Fruit fly (Drosophila melanogaster) Kc167 (cell line): ENCODE data around the gene Brms1.

Experiments used
- Myc ChIP-seq: fragments of >200 bp; optimal IDR thresholded peaks from 2 replicates; lab custom pipeline; 2017; ENCODE audit warnings: missing external identifiers
- Sin3A ChIP-seq: fragments of >200 bp; optimal IDR thresholded peaks from 2 replicates; lab custom pipeline; 2018; ENCODE audit warnings: missing external identifiers
- h ChIP-seq: fragments of >200 bp; optimal IDR thresholded peaks from 3 replicates; lab custom pipeline; 2018; ENCODE audit warnings: missing external identifiers
- insv ChIP-seq: fragments of >200 bp; optimal IDR thresholded peaks from 3 replicates; lab custom pipeline; 2018; ENCODE audit warnings: missing external identifiers
- psq ChIP-seq: fragments of >200 bp; optimal IDR thresholded peaks from 2 replicates; lab custom pipeline; 2017; ENCODE audit warnings: missing external identifiers
- ttk ChIP-seq: sonication (Bioruptor generic); optimal IDR thresholded peaks from 2 replicates; lab custom pipeline; 2017; ENCODE audit warnings: missing external identifiers

The Brms1 gene

dm6 chrX:12897150-12897549 is 12.3 kb downstream of the Brms1 start, which contains the start of gene Pde9:
Pde9 (minus strand) TSS chrX:12897327.
- TF ChIP-seq psq (lab: Kevin White, UChicago), result no peak

dm6 chrX:12896393-12896792 is 13.0 kb downstream of the Brms1 start:
- TF ChIP-seq Sin3A (lab: Kevin White, UChicago), result no peak
- TF ChIP-seq Myc (lab: Kevin White, UChicago), result no peak
- TF ChIP-seq h (lab: Kevin White, UChicago), result no peak
- no peak for TF ChIP-seq psq (lab: Kevin White, UChicago)
- TF ChIP-seq insv (lab: Kevin White, UChicago), result no peak
- TF ChIP-seq ttk, result no peak

dm6 chrX:12895114-12895723 is 14.2 kb downstream of the Brms1 start:
- TF ChIP-seq h (lab: Kevin White, UChicago), result no peak
- TF ChIP-seq psq (lab: Kevin White, UChicago), result no peak
- no peak for TF ChIP-seq Sin3A (lab: Kevin White, UChicago)
- TF ChIP-seq Myc (lab: Kevin White, UChicago), result no peak
- TF ChIP-seq insv (lab: Kevin White, UChicago), result no peak
- TF ChIP-seq ttk, result no peak

dm6 chrX:12893969-12894368 is 15.5 kb downstream of the Brms1 start:
- TF ChIP-seq psq (lab: Kevin White, UChicago), result no peak
- TF ChIP-seq Sin3A (lab: Kevin White, UChicago), result no peak
- no peak for TF ChIP-seq insv (lab: Kevin White, UChicago)
- no peak for TF ChIP-seq ttk
- no peak for TF ChIP-seq Myc (lab: Kevin White, UChicago)
- TF ChIP-seq h (lab: Kevin White, UChicago), result no peak

- no peak for TF ChIP-seq Myc (lab: Kevin White, UChicago)
- TF ChIP-seq Sin3A (lab: Kevin White, UChicago), result no peak
- TF ChIP-seq insv (lab: Kevin White, UChicago), result no peak
- TF ChIP-seq ttk, result no peak
- TF ChIP-seq h (lab: Kevin White, UChicago), result no peak
- no peak for TF ChIP-seq psq (lab: Kevin White, UChicago)
Measured at dm6 chrX:12891322-12892159, 17.9 kb downstream of the Brms1 start.

- TF ChIP-seq h (lab: Kevin White, UChicago) (no peak), Sin3A (lab: Kevin White, UChicago) (no peak), insv (lab: Kevin White, UChicago) (no peak), ttk (no peak), psq (lab: Kevin White, UChicago) (no peak), Myc (lab: Kevin White, UChicago) (no peak)
Measured at dm6 chrX:12890826-12891175, 18.6 kb downstream of the Brms1 start.

dm6 chrX:12890166-12890825 is 19.1 kb downstream of the Brms1 start:
- TF ChIP-seq psq (lab: Kevin White, UChicago) (no peak), Sin3A (lab: Kevin White, UChicago) (no peak)

dm6 chrX:12889075-12889474 is 20.3 kb downstream of the Brms1 start:
- TF ChIP-seq psq (lab: Kevin White, UChicago) (no peak), Myc (lab: Kevin White, UChicago) (no peak), Sin3A (lab: Kevin White, UChicago) (no peak), h (lab: Kevin White, UChicago) (no peak), insv (lab: Kevin White, UChicago) (no peak), ttk (no peak)

- no peak for TF ChIP-seq h (lab: Kevin White, UChicago)
- TF ChIP-seq psq (lab: Kevin White, UChicago), result no peak
- no peak for TF ChIP-seq Myc (lab: Kevin White, UChicago)
- TF ChIP-seq insv (lab: Kevin White, UChicago), result no peak
- TF ChIP-seq Sin3A (lab: Kevin White, UChicago), result no peak
- no peak for TF ChIP-seq ttk
Measured at dm6 chrX:12887549-12887948, 21.9 kb downstream of the Brms1 start.

- TF ChIP-seq Myc (lab: Kevin White, UChicago) (no peak), h (lab: Kevin White, UChicago) (no peak), insv (lab: Kevin White, UChicago) (no peak), ttk (no peak), Sin3A (lab: Kevin White, UChicago) (no peak)
Measured at dm6 chrX:12886543-12886942, 22.9 kb downstream of the Brms1 start.

- TF ChIP-seq Sin3A (lab: Kevin White, UChicago), result no peak
- TF ChIP-seq Myc (lab: Kevin White, UChicago), result no peak
- TF ChIP-seq h (lab: Kevin White, UChicago), result no peak
- TF ChIP-seq insv (lab: Kevin White, UChicago), result no peak
- TF ChIP-seq ttk, result no peak
- TF ChIP-seq psq (lab: Kevin White, UChicago), result no peak
Measured at dm6 chrX:12869850-12870249, 39.6 kb downstream of the Brms1 start.

dm6 chrX:12868605-12869004 is 40.8 kb downstream of the Brms1 start:
- TF ChIP-seq Myc (lab: Kevin White, UChicago) (no peak), insv (lab: Kevin White, UChicago) (no peak), psq (lab: Kevin White, UChicago) (no peak), ttk (no peak), Sin3A (lab: Kevin White, UChicago) (no peak), h (lab: Kevin White, UChicago) (no peak)
